Fruit fly (Drosophila melanogaster) whole organism, pupa: ENCODE measurements around the gene MYPT-75D.

Source experiments
- CG10348 ChIP-seq: fragments of 200-800 bp; sonication (Bioruptor generic); IDR thresholded peaks from 2 replicates; pipeline ENCODE4 v1.3.6; 2022; ENCODE audit warnings: missing biosample characterization, missing genetic modification characterization
- CG12605 ChIP-seq: fragments of 200-800 bp; sonication (Bioruptor generic); IDR thresholded peaks from 2 replicates; pipeline ENCODE4 v1.3.6; 2022; ENCODE audit warnings: missing biosample characterization, missing genetic modification characterization
- CG13204 ChIP-seq: fragments of 200-800 bp; sonication (Bioruptor generic); optimal IDR thresholded peaks from 2 replicates; lab custom pipeline; 2018; ENCODE audit warnings: missing biosample characterization, mild to moderate bottlenecking, missing genetic modification characterization, moderate library complexity
- CG14655 ChIP-seq: fragments of 200-800 bp; sonication (Bioruptor generic); optimal IDR thresholded peaks from 3 replicates; lab custom pipeline; 2017; ENCODE audit warnings: mild to moderate bottlenecking, missing biosample characterization, missing genetic modification reagents, missing genetic modification characterization
- CG15710 ChIP-seq: fragments of 200-800 bp; sonication (Bioruptor generic); optimal IDR thresholded peaks from 2 replicates; lab custom pipeline; 2018; ENCODE audit warnings: missing biosample characterization, mild to moderate bottlenecking, missing genetic modification characterization, moderate library complexity
- CG17806 ChIP-seq: fragments of 200-800 bp; sonication (Bioruptor generic); optimal IDR thresholded peaks from 2 replicates; lab custom pipeline; 2018; ENCODE audit warnings: missing biosample characterization, mild to moderate bottlenecking, missing genetic modification characterization, moderate library complexity
- CG32121 ChIP-seq: fragments of 200-800 bp; sonication (Bioruptor generic); IDR thresholded peaks from 2 replicates; pipeline ENCODE4 v1.3.6; 2022; ENCODE audit warnings: missing biosample characterization, missing genetic modification characterization
- CG34367 ChIP-seq: fragments of 200-800 bp; sonication (Bioruptor generic); optimal IDR thresholded peaks from 2 replicates; lab custom pipeline; 2018; ENCODE audit warnings: missing biosample characterization, mild to moderate bottlenecking, missing genetic modification characterization
- CG4496 ChIP-seq: fragments of 200-800 bp; sonication (Bioruptor generic); IDR thresholded peaks from 3 replicates; pipeline ENCODE4 v1.3.6; 2022; ENCODE audit warnings: missing biosample characterization, missing genetic modification characterization
- CG8159 ChIP-seq: fragments of 200-800 bp; sonication (Bioruptor generic); optimal IDR thresholded peaks from 3 replicates; lab custom pipeline; 2018; ENCODE audit warnings: missing biosample characterization, mild to moderate bottlenecking, missing genetic modification characterization, moderate library complexity
- CG8301 ChIP-seq: fragments of 200-800 bp; sonication (Bioruptor generic); optimal IDR thresholded peaks from 2 replicates; lab custom pipeline; 2018; ENCODE audit warnings: missing biosample characterization, mild to moderate bottlenecking, missing genetic modification characterization
- CG9948 ChIP-seq: fragments of 200-800 bp; sonication (Bioruptor generic); optimal IDR thresholded peaks from 2 replicates; lab custom pipeline; 2018; ENCODE audit warnings: missing biosample characterization, mild to moderate bottlenecking, missing genetic modification characterization, moderate library complexity
- D1 ChIP-seq: fragments of 200-800 bp; sonication (Bioruptor generic); optimal IDR thresholded peaks from 2 replicates; lab custom pipeline; 2018; ENCODE audit warnings: missing biosample characterization, mild to moderate bottlenecking, missing genetic modification characterization, moderate library complexity
- EcR ChIP-seq: fragments of 200-800 bp; sonication (Bioruptor generic); optimal IDR thresholded peaks from 3 replicates; lab custom pipeline; 2019; ENCODE audit warnings: missing biosample characterization, missing genetic modification characterization, mild to moderate bottlenecking, moderate library complexity, missing genetic modification reagents
- Ets98B ChIP-seq: fragments of 200-800 bp; sonication (Bioruptor generic); IDR thresholded peaks from 2 replicates; pipeline ENCODE4 v1.3.6; 2022; ENCODE audit warnings: missing biosample characterization, missing genetic modification characterization
- Pif1A ChIP-seq: fragments of 200-800 bp; sonication (Bioruptor generic); optimal IDR thresholded peaks from 3 replicates; lab custom pipeline; 2016; ENCODE audit warnings: missing biosample characterization, missing genetic modification characterization
- Pif1B ChIP-seq: fragments of 200-800 bp; sonication (Bioruptor generic); optimal IDR thresholded peaks from 3 replicates; lab custom pipeline; 2016; ENCODE audit warnings: missing biosample characterization, missing genetic modification characterization
- Snoo ChIP-seq: fragments of 200-800 bp; sonication (Bioruptor generic); optimal IDR thresholded peaks from 3 replicates; lab custom pipeline; 2017; ENCODE audit warnings: missing biosample characterization, mild to moderate bottlenecking, missing genetic modification characterization, inconsistent platforms
- fd96Ca ChIP-seq: fragments of 200-800 bp; sonication (Bioruptor generic); IDR thresholded peaks from 3 replicates; pipeline ENCODE4 v1.3.6; 2022; ENCODE audit warnings: missing biosample characterization, missing genetic modification characterization
- gl ChIP-seq: fragments of 200-800 bp; sonication (Bioruptor generic); optimal IDR thresholded peaks from 2 replicates; lab custom pipeline; 2018; ENCODE audit warnings: missing biosample characterization, mild to moderate bottlenecking, missing genetic modification characterization
- rn ChIP-seq: fragments of 200-800 bp; sonication (Bioruptor generic); IDR thresholded peaks from 2 replicates; pipeline ENCODE4 v1.3.6; 2022; ENCODE audit warnings: missing biosample characterization, missing genetic modification characterization

The MYPT-75D gene

DNA sequence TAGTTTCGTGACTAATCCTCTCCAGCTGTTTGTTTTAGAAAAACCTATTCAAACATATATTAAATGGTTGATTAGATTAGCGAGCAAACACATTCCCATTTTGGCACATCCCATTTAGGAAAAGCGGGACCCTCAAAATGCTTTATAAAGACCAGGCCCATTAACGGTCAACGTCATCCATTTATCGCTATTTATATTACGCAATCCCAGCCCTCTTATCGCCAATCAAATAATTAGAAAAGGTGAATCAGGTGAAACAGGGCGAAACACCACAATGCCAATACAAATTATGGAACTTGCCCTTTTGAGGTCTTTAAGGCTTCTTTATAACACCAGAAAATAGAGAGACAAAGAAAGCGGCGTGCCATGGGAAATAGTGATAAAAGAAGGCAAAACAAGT is 12.3 kb downstream of the MYPT-75D start:
- TF ChIP-seq rn (GFP tag; lab: Robert Waterston, UW): no peak
- TF ChIP-seq CG32121 (GFP tag; lab: Robert Waterston, UW): no peak
- no peak for TF ChIP-seq EcR (GFP tag; lab: Kevin White, UChicago)
- TF ChIP-seq Snoo (tag; lab: Kevin White, UChicago): no peak
- TF ChIP-seq CG34367 (tag; lab: Kevin White, UChicago): no peak
- TF ChIP-seq gl (tag; lab: Kevin White, UChicago): no peak
- no peak for TF ChIP-seq CG8301 (tag; lab: Kevin White, UChicago)
- no peak for TF ChIP-seq CG12605 (GFP tag; lab: Robert Waterston, UW)
- no peak for TF ChIP-seq CG17806 (tag; lab: Kevin White, UChicago)
- TF ChIP-seq CG13204 (GFP tag; lab: Kevin White, UChicago): no peak
- TF ChIP-seq CG10348 (GFP tag; lab: Robert Waterston, UW): no peak
- no peak for TF ChIP-seq CG15710 (tag; lab: Kevin White, UChicago)

DNA sequence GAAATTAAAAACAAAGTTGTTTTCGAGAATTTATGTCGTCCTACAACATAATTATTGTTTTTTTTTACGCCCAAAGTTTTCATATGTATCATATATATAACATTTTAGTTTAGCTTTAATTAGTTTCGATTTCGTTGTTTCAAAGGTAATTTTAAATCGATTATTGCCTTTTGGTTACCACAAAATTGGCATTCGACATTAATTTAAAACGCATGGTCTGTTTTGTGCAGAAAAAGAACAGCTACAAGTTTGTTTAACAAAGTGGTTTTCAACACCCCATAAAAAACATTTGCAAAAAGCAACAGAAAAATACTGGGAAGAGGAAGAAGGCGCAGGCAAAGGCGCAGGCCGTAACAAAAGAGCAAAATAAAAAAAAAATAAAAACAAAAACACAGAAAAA is 12.7 kb downstream of the MYPT-75D start:
- TF ChIP-seq CG34367 (tag; lab: Kevin White, UChicago) (no peak), CG9948 (no peak), CG17806 (tag; lab: Kevin White, UChicago) (no peak), CG15710 (tag; lab: Kevin White, UChicago) (no peak), CG8301 (tag; lab: Kevin White, UChicago) (peak; percentile 45), CG14655 (GFP tag; lab: Kevin White, UChicago) (peak; percentile 53), Pif1B (GFP tag; lab: Kevin White, UChicago) (no peak), CG32121 (GFP tag; lab: Robert Waterston, UW) (no peak), CG10348 (GFP tag; lab: Robert Waterston, UW) (no peak), CG8159 (peak; percentile 1), Pif1A (peak; percentile 13)

DNA sequence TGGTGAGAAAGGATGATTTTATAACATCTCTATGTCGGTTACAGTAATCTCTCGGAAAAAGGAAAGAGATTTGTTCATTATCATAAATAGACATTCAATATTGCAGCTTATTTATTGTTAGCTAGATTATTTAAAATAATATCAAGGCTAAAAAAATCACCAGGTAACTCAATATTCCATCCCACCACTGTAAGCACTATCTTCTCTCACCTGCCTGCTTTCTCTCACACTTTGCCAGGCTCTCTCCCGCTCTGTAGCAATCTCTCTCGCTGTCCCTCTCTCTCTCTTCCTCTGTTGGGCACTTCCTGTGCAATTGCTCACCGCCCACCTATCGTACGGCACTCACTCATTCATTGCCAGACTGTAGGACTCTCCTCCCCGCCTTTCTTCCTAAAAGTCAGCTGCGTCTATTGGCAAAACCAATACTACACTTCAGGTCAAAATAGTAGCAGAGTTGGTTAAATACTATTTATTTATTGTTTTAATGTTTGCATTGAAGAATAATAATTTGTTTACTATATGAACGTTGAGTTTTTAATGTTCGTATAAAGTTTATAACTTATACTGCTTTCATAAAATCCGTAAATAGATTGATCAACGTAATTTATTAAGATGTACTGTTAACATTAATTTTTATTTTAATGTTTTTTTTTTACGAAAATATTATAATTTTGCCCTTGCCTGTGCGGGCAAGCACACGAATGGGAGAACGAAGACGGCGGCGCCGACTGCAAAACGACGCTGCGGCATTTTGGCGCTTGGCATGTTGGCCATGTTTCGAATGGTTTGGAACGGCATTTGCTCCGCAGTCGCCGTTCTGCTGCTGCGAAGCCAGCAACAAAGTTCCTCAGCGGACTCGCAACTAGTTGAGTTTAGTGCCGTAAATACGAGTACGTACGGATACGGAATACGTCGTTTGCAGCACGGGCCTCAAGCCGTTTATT is 15.1 kb downstream of the MYPT-75D start:
- TF ChIP-seq Ets98B (GFP tag; lab: Robert Waterston, UW) (peak; percentile 99), EcR (GFP tag; lab: Kevin White, UChicago) (no peak), CG10348 (GFP tag; lab: Robert Waterston, UW) (peak; percentile 94), CG4496 (peak; percentile 99), fd96Ca (peak; percentile 96), CG14655 (GFP tag; lab: Kevin White, UChicago) (peak; percentile 96), CG34367 (tag; lab: Kevin White, UChicago) (peak; percentile 87), CG17806 (tag; lab: Kevin White, UChicago) (peak; percentile 83), CG8159 (peak; percentile 86), Snoo (tag; lab: Kevin White, UChicago) (peak; percentile 87), Pif1B (GFP tag; lab: Kevin White, UChicago) (peak; percentile 82), CG15710 (tag; lab: Kevin White, UChicago) (peak; percentile 81), CG32121 (GFP tag; lab: Robert Waterston, UW) (peak; percentile 99), CG8301 (tag; lab: Kevin White, UChicago) (peak; percentile 96), CG9948 (peak; percentile 90), CG13204 (GFP tag; lab: Kevin White, UChicago) (peak; percentile 45), gl (tag; lab: Kevin White, UChicago) (peak; percentile 61), CG12605 (GFP tag; lab: Robert Waterston, UW) (peak; percentile 98), D1 (peak; percentile 15), Pif1A (peak; percentile 84), rn (GFP tag; lab: Robert Waterston, UW) (peak; percentile 99)

DNA sequence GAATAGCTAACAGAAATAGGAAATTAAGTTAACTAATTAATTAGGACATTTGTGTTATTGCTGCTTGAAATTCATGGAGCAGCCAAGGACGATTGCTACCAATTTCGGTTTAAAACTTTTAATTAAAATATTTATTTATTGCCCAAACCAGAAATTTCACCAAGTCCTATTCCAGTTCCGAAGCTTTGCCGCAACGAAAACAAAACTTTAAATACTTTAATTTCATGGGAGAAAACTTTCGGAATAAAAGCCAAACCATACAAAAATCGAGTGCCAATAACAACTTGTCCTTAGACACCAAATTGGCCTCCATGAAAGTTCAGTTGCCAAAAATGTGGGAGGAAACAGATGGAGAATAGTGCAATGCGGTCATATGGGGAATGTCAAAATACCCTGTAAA is 17.5 kb downstream of the MYPT-75D start:
- TF ChIP-seq CG17806 (tag; lab: Kevin White, UChicago) (no peak), Pif1B (GFP tag; lab: Kevin White, UChicago) (no peak), fd96Ca (no peak)

DNA sequence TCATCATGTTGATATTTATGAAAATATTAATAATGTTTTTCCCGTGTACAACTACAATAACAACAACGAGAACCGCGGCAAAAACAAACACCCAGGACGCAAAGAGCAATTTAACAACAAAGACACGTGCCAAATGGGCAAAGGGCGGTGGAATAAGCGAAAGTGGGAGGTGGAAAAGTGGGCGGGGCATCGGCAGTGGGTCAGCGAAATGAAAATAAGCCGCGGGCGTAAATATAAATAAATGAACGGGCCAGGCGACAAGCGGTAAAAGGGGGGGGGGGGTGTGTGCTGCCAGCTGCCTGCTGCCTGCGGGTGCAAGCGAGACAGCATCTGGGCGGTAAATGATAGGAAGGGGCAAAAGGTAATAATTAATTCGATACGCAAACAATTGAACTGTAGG is 28.0 kb downstream of the MYPT-75D start:
- TF ChIP-seq CG8159: no peak
- TF ChIP-seq fd96Ca: no peak
- no peak for TF ChIP-seq gl (tag; lab: Kevin White, UChicago)
- TF ChIP-seq, all 21 proteins: peak for 0

DNA sequence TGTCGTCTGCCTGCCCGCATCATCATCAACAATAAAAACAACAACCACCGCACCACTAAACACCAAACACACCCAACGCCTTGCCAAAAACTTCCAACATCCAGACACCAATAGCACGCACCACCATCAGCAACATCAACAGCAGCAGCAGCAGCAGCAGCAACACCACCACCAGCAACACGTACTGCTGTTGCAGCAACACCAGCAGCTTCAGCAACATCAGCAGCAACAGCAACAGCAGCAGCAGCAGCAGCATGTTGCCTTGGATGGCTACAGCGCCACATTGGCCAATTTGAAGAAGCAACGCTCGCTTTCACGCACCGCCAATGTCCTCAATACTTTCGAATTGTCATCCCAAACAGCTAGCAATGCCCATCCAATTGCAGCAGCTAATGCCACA is 39.8 kb downstream of the MYPT-75D start:
- TF ChIP-seq gl (tag; lab: Kevin White, UChicago) (no peak), Pif1A (no peak), Snoo (tag; lab: Kevin White, UChicago) (no peak), rn (GFP tag; lab: Robert Waterston, UW) (no peak), CG14655 (GFP tag; lab: Kevin White, UChicago) (no peak), CG9948 (no peak), fd96Ca (no peak), CG8159 (no peak)
